Fruit fly (Drosophila melanogaster) whole organism, pupa: ENCODE results near the gene Naa20A.
A peak's percentile ranks its signal among the peaks of the same experiment; 100 is the strongest.

Experiments used
- CG10348 ChIP-seq: fragments of 200-800 bp; sonication (Bioruptor generic); IDR thresholded peaks from 2 replicates; pipeline ENCODE4 v1.3.6; 2022; ENCODE audit warnings: missing biosample characterization, missing genetic modification characterization
- CG12605 ChIP-seq: fragments of 200-800 bp; sonication (Bioruptor generic); IDR thresholded peaks from 2 replicates; pipeline ENCODE4 v1.3.6; 2022; ENCODE audit warnings: missing biosample characterization, missing genetic modification characterization
- CG13204 ChIP-seq: fragments of 200-800 bp; sonication (Bioruptor generic); optimal IDR thresholded peaks from 2 replicates; lab custom pipeline; 2018; ENCODE audit warnings: missing biosample characterization, mild to moderate bottlenecking, missing genetic modification characterization, moderate library complexity
- CG14655 ChIP-seq: fragments of 200-800 bp; sonication (Bioruptor generic); optimal IDR thresholded peaks from 3 replicates; lab custom pipeline; 2017; ENCODE audit warnings: mild to moderate bottlenecking, missing biosample characterization, missing genetic modification reagents, missing genetic modification characterization
- CG15710 ChIP-seq: fragments of 200-800 bp; sonication (Bioruptor generic); optimal IDR thresholded peaks from 2 replicates; lab custom pipeline; 2018; ENCODE audit warnings: missing biosample characterization, mild to moderate bottlenecking, missing genetic modification characterization, moderate library complexity
- CG17806 ChIP-seq: fragments of 200-800 bp; sonication (Bioruptor generic); optimal IDR thresholded peaks from 2 replicates; lab custom pipeline; 2018; ENCODE audit warnings: missing biosample characterization, mild to moderate bottlenecking, missing genetic modification characterization, moderate library complexity
- CG32121 ChIP-seq: fragments of 200-800 bp; sonication (Bioruptor generic); IDR thresholded peaks from 2 replicates; pipeline ENCODE4 v1.3.6; 2022; ENCODE audit warnings: missing biosample characterization, missing genetic modification characterization
- CG34367 ChIP-seq: fragments of 200-800 bp; sonication (Bioruptor generic); optimal IDR thresholded peaks from 2 replicates; lab custom pipeline; 2018; ENCODE audit warnings: missing biosample characterization, mild to moderate bottlenecking, missing genetic modification characterization
- CG4496 ChIP-seq: fragments of 200-800 bp; sonication (Bioruptor generic); IDR thresholded peaks from 3 replicates; pipeline ENCODE4 v1.3.6; 2022; ENCODE audit warnings: missing biosample characterization, missing genetic modification characterization
- CG8159 ChIP-seq: fragments of 200-800 bp; sonication (Bioruptor generic); optimal IDR thresholded peaks from 3 replicates; lab custom pipeline; 2018; ENCODE audit warnings: missing biosample characterization, mild to moderate bottlenecking, missing genetic modification characterization, moderate library complexity
- CG8301 ChIP-seq: fragments of 200-800 bp; sonication (Bioruptor generic); optimal IDR thresholded peaks from 2 replicates; lab custom pipeline; 2018; ENCODE audit warnings: missing biosample characterization, mild to moderate bottlenecking, missing genetic modification characterization
- CG9948 ChIP-seq: fragments of 200-800 bp; sonication (Bioruptor generic); optimal IDR thresholded peaks from 2 replicates; lab custom pipeline; 2018; ENCODE audit warnings: missing biosample characterization, mild to moderate bottlenecking, missing genetic modification characterization, moderate library complexity
- D1 ChIP-seq: fragments of 200-800 bp; sonication (Bioruptor generic); optimal IDR thresholded peaks from 2 replicates; lab custom pipeline; 2018; ENCODE audit warnings: missing biosample characterization, mild to moderate bottlenecking, missing genetic modification characterization, moderate library complexity
- EcR ChIP-seq: fragments of 200-800 bp; sonication (Bioruptor generic); optimal IDR thresholded peaks from 3 replicates; lab custom pipeline; 2019; ENCODE audit warnings: missing biosample characterization, missing genetic modification characterization, mild to moderate bottlenecking, moderate library complexity, missing genetic modification reagents
- Ets98B ChIP-seq: fragments of 200-800 bp; sonication (Bioruptor generic); IDR thresholded peaks from 2 replicates; pipeline ENCODE4 v1.3.6; 2022; ENCODE audit warnings: missing biosample characterization, missing genetic modification characterization
- Pif1A ChIP-seq: fragments of 200-800 bp; sonication (Bioruptor generic); optimal IDR thresholded peaks from 3 replicates; lab custom pipeline; 2016; ENCODE audit warnings: missing biosample characterization, missing genetic modification characterization
- Pif1B ChIP-seq: fragments of 200-800 bp; sonication (Bioruptor generic); optimal IDR thresholded peaks from 3 replicates; lab custom pipeline; 2016; ENCODE audit warnings: missing biosample characterization, missing genetic modification characterization
- Snoo ChIP-seq: fragments of 200-800 bp; sonication (Bioruptor generic); optimal IDR thresholded peaks from 3 replicates; lab custom pipeline; 2017; ENCODE audit warnings: missing biosample characterization, mild to moderate bottlenecking, missing genetic modification characterization, inconsistent platforms
- fd96Ca ChIP-seq: fragments of 200-800 bp; sonication (Bioruptor generic); IDR thresholded peaks from 3 replicates; pipeline ENCODE4 v1.3.6; 2022; ENCODE audit warnings: missing biosample characterization, missing genetic modification characterization
- gl ChIP-seq: fragments of 200-800 bp; sonication (Bioruptor generic); optimal IDR thresholded peaks from 2 replicates; lab custom pipeline; 2018; ENCODE audit warnings: missing biosample characterization, mild to moderate bottlenecking, missing genetic modification characterization

Gene Naa20A

dm6 chrX:19645873-19646541 is 23.1 kb upstream of the Naa20A start, which contains the start of gene Arp10:
Arp10 (minus strand) TSS chrX:19646176.
- TF ChIP-seq Ets98B (GFP tag; lab: Robert Waterston, UW): 0 out of 2 replicates have a peak, but pooled peaks have one; percentile 23
- peak; percentile 3 for TF ChIP-seq CG9948
- no peak for TF ChIP-seq CG8301 (tag; lab: Kevin White, UChicago)
- TF ChIP-seq, all 21 proteins: peak for 2

DNA sequence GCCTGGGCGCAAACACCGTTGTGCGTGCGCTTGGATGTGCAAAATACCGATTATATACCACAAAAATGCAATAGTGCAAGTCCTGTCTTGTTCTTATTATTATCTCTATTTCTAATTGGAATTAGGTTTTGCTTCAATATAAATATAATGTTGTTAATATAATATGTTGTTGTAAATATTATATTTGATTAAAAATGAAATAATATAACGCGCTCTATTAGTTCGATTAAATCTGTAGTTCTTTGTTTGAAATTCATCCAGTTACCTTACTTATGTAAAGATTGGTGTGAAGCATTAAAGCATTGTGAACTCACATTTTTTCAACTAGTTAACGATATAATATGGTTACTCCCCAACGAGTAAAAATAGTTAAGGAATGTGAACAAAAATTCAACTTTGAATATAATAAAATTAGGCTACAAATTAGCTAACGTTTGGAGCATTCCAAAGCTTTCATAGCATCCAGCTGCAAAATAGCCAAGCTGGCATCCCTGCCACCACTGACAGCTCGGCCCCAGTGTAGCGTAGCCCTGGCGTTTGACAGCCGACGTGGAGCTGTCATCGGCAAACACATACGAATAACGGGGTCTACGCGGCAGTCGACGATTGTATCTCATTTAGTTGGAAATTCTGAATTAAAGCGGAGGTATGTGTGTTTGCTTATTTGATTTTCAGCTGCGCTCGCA is 20.1 kb upstream of the Naa20A start, which contains the start of the genes CG12237 and Sec61gamma:
Gene CG12237 (minus strand): TSS at position 51 of the 686 bp plus-strand sequence.
Gene Sec61gamma (plus strand): TSS at position 509 of the 686 bp plus-strand sequence.
- TF ChIP-seq gl (tag; lab: Kevin White, UChicago) (no peak), Snoo (tag; lab: Kevin White, UChicago) (peak; percentile 13), CG34367 (tag; lab: Kevin White, UChicago) (peak; percentile 0), Ets98B (GFP tag; lab: Robert Waterston, UW) (peak; percentile 42; the same call in 1 of the 2 replicates)

DNA sequence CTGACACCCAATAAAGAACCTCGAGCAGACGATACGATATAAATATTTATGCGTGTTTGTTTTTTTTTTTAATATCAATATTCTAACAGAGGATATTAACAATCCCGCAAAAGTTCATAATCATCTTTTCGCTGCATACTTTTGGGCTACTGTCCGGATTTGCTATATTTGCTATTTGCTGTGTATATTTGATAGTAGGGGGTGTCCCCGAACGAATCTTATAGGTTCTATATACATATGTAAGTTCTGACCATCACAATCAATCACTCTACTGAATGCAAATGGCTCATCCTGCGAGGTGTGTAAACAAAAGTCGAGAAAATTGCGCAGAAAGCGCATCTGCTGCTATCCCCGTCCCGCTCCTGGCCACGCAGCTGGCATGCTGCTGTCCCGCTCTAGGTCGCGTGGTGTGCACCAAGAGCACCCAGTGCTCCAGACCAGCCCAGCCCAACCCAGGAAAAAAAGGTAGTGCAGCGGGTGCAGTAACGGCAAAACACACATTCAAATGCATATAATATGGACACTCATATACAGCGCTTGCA is 17.9 kb upstream of the Naa20A start:
- TF ChIP-seq D1 (tag; lab: Kevin White, UChicago) (no peak), CG15710 (tag; lab: Kevin White, UChicago) (no peak), CG4496 (peak; percentile 31; the same call in 1 of the 3 replicates), CG8159 (tag; lab: Kevin White, UChicago) (no peak), CG32121 (GFP tag; lab: Robert Waterston, UW) (no peak), CG8301 (tag; lab: Kevin White, UChicago) (no peak), gl (tag; lab: Kevin White, UChicago) (no peak)
- TF ChIP-seq, all 21 proteins: peak for 1

DNA sequence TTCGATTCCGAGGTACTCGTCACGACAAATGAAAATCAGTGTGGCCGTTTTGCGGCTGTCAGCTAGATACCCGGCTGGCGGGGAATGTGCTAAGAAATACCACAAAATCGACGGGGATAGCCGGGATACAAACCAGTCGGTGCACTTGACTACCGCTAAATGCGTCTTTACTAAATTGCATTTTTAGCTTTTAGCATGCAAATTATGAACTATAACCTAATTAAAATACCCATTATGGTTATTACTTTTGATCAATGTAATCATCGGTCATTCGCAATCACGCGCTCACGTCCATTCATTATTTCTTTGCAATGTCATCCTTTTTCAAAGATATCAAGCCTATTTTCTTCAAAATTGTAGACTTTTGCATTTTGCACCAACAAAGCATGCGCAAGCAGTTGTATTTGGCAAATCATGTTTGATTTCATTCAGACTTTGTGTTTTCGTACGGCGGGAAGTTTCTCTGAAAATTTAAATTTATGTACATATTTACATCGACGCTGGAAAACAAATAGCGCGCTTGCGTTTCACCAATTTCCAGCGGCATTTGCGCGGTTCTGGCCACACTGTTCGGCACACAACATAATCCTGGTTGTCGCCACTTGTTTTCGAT is 15.6 kb upstream of the Naa20A start, which contains the start of gene Rcd-1:
Gene Rcd-1 (plus strand): TSS at position 440 of the 613 bp plus-strand sequence.
- TF ChIP-seq Snoo (tag; lab: Kevin White, UChicago): no peak
- TF ChIP-seq CG17806 (tag; lab: Kevin White, UChicago): no peak
- no peak for TF ChIP-seq CG34367 (tag; lab: Kevin White, UChicago)
- no peak for TF ChIP-seq gl (tag; lab: Kevin White, UChicago)
- TF ChIP-seq CG15710 (tag; lab: Kevin White, UChicago): no peak
- no peak for TF ChIP-seq CG14655 (GFP tag; lab: Kevin White, UChicago)
- TF ChIP-seq EcR (GFP tag; lab: Kevin White, UChicago): no peak
- no peak for TF ChIP-seq D1 (tag; lab: Kevin White, UChicago)
- no peak for TF ChIP-seq CG12605 (GFP tag; lab: Robert Waterston, UW)
- TF ChIP-seq CG8159 (tag; lab: Kevin White, UChicago): no peak
- no peak for TF ChIP-seq fd96Ca (GFP tag; lab: Robert Waterston, UW)
- no peak for TF ChIP-seq CG13204 (GFP tag; lab: Kevin White, UChicago)
- TF ChIP-seq CG9948: no peak
- no peak for TF ChIP-seq Ets98B (GFP tag; lab: Robert Waterston, UW)
- no peak for TF ChIP-seq CG4496
- TF ChIP-seq Pif1B: no peak

dm6 chrX:19637434-19638327 is 14.8 kb upstream of the Naa20A start:
- TF ChIP-seq Pif1B: no peak
- TF ChIP-seq EcR (GFP tag; lab: Kevin White, UChicago): no peak
- TF ChIP-seq fd96Ca (GFP tag; lab: Robert Waterston, UW): no peak
- no peak for TF ChIP-seq CG15710 (tag; lab: Kevin White, UChicago)
- TF ChIP-seq CG10348 (GFP tag; lab: Robert Waterston, UW): no peak
- no peak for TF ChIP-seq CG8301 (tag; lab: Kevin White, UChicago)
- no peak for TF ChIP-seq D1 (tag; lab: Kevin White, UChicago)
- TF ChIP-seq Snoo (tag; lab: Kevin White, UChicago): no peak
- no peak for TF ChIP-seq CG13204 (GFP tag; lab: Kevin White, UChicago)
- no peak for TF ChIP-seq CG9948
- TF ChIP-seq CG4496: 0 out of 3 replicates have a peak, but pooled peaks have one; percentile 24
- no peak for TF ChIP-seq CG14655 (GFP tag; lab: Kevin White, UChicago)
- peak; percentile 15; the same call in 1 of the 2 replicates for TF ChIP-seq CG32121 (GFP tag; lab: Robert Waterston, UW)
- no peak for TF ChIP-seq CG34367 (tag; lab: Kevin White, UChicago)
- TF ChIP-seq Ets98B (GFP tag; lab: Robert Waterston, UW): no peak
- no peak for TF ChIP-seq gl (tag; lab: Kevin White, UChicago)
- TF ChIP-seq Pif1A (GFP tag; lab: Kevin White, UChicago): no peak
